Fruit fly (Drosophila melanogaster): ENCODE data around the gene mRpS24.
A peak's percentile ranks its signal among the peaks of the same experiment; 100 is the strongest.

mRpS24 gene

dm6 chr3R:24141013-24141592 is 22.2 kb downstream of the mRpS24 start, which contains the start of gene Kal1 (continued):
- TF ChIP-seq CG7745 (tag; optimal IDR thresholded peaks at IDR 0.05), result peak; percentile 32
- peak; percentile 90 for TF ChIP-seq Ada2b (GFP tag; IDR thresholded peaks at IDR 0.05)
- TF ChIP-seq Mrtf (GFP tag; IDR thresholded peaks at IDR 0.05), result peak; percentile 83
- 0 out of 4 replicates have a peak, but pooled peaks have one; percentile 44 for TF ChIP-seq Dll (GFP tag; IDR thresholded peaks at IDR 0.05; ENCODE audit: partially characterized antibody)
- TF ChIP-seq CG31388 (GFP tag; optimal IDR thresholded peaks at IDR 0.05), result peak; percentile 58
- peak; percentile 92 for TF ChIP-seq CG18599 (GFP tag; optimal IDR thresholded peaks at IDR 0.05)
- TF ChIP-seq mam (GFP tag; optimal IDR thresholded peaks at IDR 0.05), result no peak
- peak; percentile 82 for TF ChIP-seq ind (GFP tag; optimal IDR thresholded peaks at IDR 0.05)
- peak; percentile 82 for TF ChIP-seq cwo (GFP tag; optimal IDR thresholded peaks at IDR 0.05)
- peak; percentile 90 for TF ChIP-seq sob (GFP tag; IDR thresholded peaks at IDR 0.05)
- peak; percentile 25 for TF ChIP-seq CG3995 (GFP tag; optimal IDR thresholded peaks at IDR 0.05)
- peak; percentile 85 for TF ChIP-seq CG5180 (GFP tag; optimal IDR thresholded peaks at IDR 0.05)
- TF ChIP-seq Pdp1 (GFP tag; optimal IDR thresholded peaks at IDR 0.05), result peak; percentile 19 to 71
- peak; percentile 44; the same call in 1 of the 3 replicates for TF ChIP-seq sr (GFP tag; IDR thresholded peaks at IDR 0.05)
- peak; percentile 91 for TF ChIP-seq zfh1 (GFP tag; IDR thresholded peaks at IDR 0.05)
- no peak for TF ChIP-seq HLHmδ (GFP tag; optimal IDR thresholded peaks at IDR 0.05)
- peak; percentile 72 for TF ChIP-seq wek (GFP tag; optimal IDR thresholded peaks at IDR 0.05)
- TF ChIP-seq fu2 (GFP tag; optimal IDR thresholded peaks at IDR 0.05), result no peak
- peak; percentile 90 for TF ChIP-seq ranshi (GFP tag; IDR thresholded peaks at IDR 0.05)
- TF ChIP-seq HHEX (GFP tag; optimal IDR thresholded peaks at IDR 0.05), result peak; percentile 91
- TF ChIP-seq zf30C (GFP tag; optimal IDR thresholded peaks at IDR 0.05), result no peak
- TF ChIP-seq BtbVII (GFP tag; optimal IDR thresholded peaks at IDR 0.05), result peak; percentile 90
- peak; percentile 93 for TF ChIP-seq Fer1 (GFP tag; optimal IDR thresholded peaks at IDR 0.05)
- peak; percentile 93 for TF ChIP-seq trem (tag; optimal IDR thresholded peaks at IDR 0.05)
- no peak for TF ChIP-seq Dp (GFP tag; optimal IDR thresholded peaks at IDR 0.05)
- peak; percentile 95 for TF ChIP-seq seq (GFP tag; IDR thresholded peaks at IDR 0.05)
- TF ChIP-seq Elba2 (GFP tag; optimal IDR thresholded peaks at IDR 0.05), result no peak
- peak; percentile 80 for TF ChIP-seq jigr1 (GFP tag; IDR thresholded peaks at IDR 0.05)
- peak; percentile 91 for TF ChIP-seq CG10267 (tag; optimal IDR thresholded peaks at IDR 0.05)
- TF ChIP-seq CG15011 (GFP tag; optimal IDR thresholded peaks at IDR 0.05), result peak; percentile 82
- peak; percentile 92 for TF ChIP-seq CG12659 (GFP tag; optimal IDR thresholded peaks at IDR 0.05)
- peak; percentile 85 for TF ChIP-seq bowl (GFP tag; IDR thresholded peaks at IDR 0.05)
- TF ChIP-seq HLH3B (GFP tag; IDR thresholded peaks at IDR 0.05), result peak; percentile 96
- TF ChIP-seq CG11560 (tag; IDR thresholded peaks at IDR 0.05), result peak; percentile 72; the same call in 2 of the 3 replicates
- TF ChIP-seq Ptx1 (GFP tag; IDR thresholded peaks at IDR 0.05), result peak; percentile 93
- peak; percentile 91 for TF ChIP-seq CG6813 (GFP tag; optimal IDR thresholded peaks at IDR 0.05)
- 0 out of 4 replicates have a peak, but pooled peaks have one; percentile 44 for TF ChIP-seq chinmo (GFP tag; IDR thresholded peaks at IDR 0.05; ENCODE audit: partially characterized antibody)
- TF ChIP-seq trh (GFP tag; optimal IDR thresholded peaks at IDR 0.05), result peak; percentile 52
- peak; percentile 9 for TF ChIP-seq slou (GFP tag; optimal IDR thresholded peaks at IDR 0.05)
- TF ChIP-seq pho (GFP tag; optimal IDR thresholded peaks at IDR 0.05), result no peak
- TF ChIP-seq NC2α (GFP tag; optimal IDR thresholded peaks at IDR 0.05), result no peak
- TF ChIP-seq CG12155 (GFP tag; optimal IDR thresholded peaks at IDR 0.05), result peak; percentile 73
- peak; percentile 96 for TF ChIP-seq Blimp-1 (GFP tag; optimal IDR thresholded peaks at IDR 0.05)
- TF ChIP-seq ssp (GFP tag; IDR thresholded peaks at IDR 0.05), result peak; percentile 76
- peak; percentile 84 for TF ChIP-seq CG1602 (GFP tag; optimal IDR thresholded peaks at IDR 0.05)
- TF ChIP-seq Xrp1 (GFP tag; IDR thresholded peaks at IDR 0.05), result peak; percentile 97
- TF ChIP-seq ara (GFP tag; IDR thresholded peaks at IDR 0.05), result peak; percentile 92
- TF ChIP-seq yki (optimal IDR thresholded peaks at IDR 0.05), result no peak
- TF ChIP-seq tll (GFP tag; optimal IDR thresholded peaks at IDR 0.05), result no peak
- peak; percentile 86 for TF ChIP-seq Xbp1 (GFP tag; optimal IDR thresholded peaks at IDR 0.05)
